Worm (Caenorhabditis elegans): ENCODE data around the gene F40A3.7.

DNA sequence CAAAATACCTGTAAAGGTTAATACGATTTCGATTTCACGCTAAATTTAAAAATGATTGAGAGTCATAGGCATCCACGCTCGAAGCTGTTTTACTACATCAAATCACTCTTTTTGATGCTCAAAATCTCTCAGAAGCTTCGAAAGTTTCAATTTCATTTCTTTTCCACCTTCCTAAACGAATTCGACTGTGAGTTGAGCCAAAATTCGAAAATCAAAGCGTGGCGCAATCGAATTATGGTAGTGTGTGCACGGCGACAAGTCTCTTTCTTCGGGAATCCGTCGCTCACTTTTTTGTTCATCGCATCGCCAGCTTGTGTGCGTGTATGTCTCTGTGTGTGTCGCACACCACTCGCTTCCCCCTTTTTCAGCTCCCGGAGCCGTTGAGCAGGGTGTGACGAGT is 26.7 kb downstream of the F40A3.7 start:
- TF ChIP-seq lin-39 (tag; optimal IDR thresholded peaks at IDR 0.05) (no peak), lsy-2 (tag; optimal IDR thresholded peaks at IDR 0.05) (no peak), ztf-11 (tag; optimal IDR thresholded peaks at IDR 0.05) (no peak), snpc-4 (tag; optimal IDR thresholded peaks at IDR 0.05) (no peak), C16A3.4 (tag; optimal IDR thresholded peaks at IDR 0.05) (no peak), tbx-2 (tag; optimal IDR thresholded peaks at IDR 0.05) (no peak), zag-1 (tag; optimal IDR thresholded peaks at IDR 0.05) (no peak), unc-130 (tag; optimal IDR thresholded peaks at IDR 0.05) (no peak)

All from whole organism, L1 larva.